Fruit fly (Drosophila melanogaster) whole organism, prepupa: ENCODE data around the gene CG15767.

Experiments
- CG10631 ChIP-seq: fragments of 200-800 bp; sonication (Bioruptor generic); optimal IDR thresholded peaks from 2 replicates; lab custom pipeline; 2016; ENCODE audit warnings: missing biosample characterization, missing genetic modification characterization
- CG11902 ChIP-seq: fragments of 200-800 bp; sonication (Bioruptor generic); optimal IDR thresholded peaks from 3 replicates; lab custom pipeline; 2016; ENCODE audit warnings: missing biosample characterization, missing genetic modification characterization
- CG15336 ChIP-seq: fragments of 200-800 bp; sonication (Bioruptor generic); IDR thresholded peaks from 2 replicates; pipeline ENCODE4 v1.3.6; 2022; ENCODE audit warnings: missing biosample characterization, missing genetic modification characterization
- CG9139 ChIP-seq: fragments of 200-800 bp; sonication (Bioruptor generic); optimal IDR thresholded peaks from 3 replicates; lab custom pipeline; 2017; ENCODE audit warnings: missing biosample characterization, mild to moderate bottlenecking, missing genetic modification characterization
- Hr38 ChIP-seq: sonication (Bioruptor generic); optimal IDR thresholded peaks from 2 replicates; lab custom pipeline; 2016; ENCODE audit warnings: missing biosample characterization, missing genetic modification characterization
- Hr39 ChIP-seq: fragments of 200-800 bp; sonication (Bioruptor generic); optimal IDR thresholded peaks from 2 replicates; lab custom pipeline; 2016; ENCODE audit warnings: missing biosample characterization, missing genetic modification characterization
- lz ChIP-seq: fragments of 200-800 bp; sonication (Bioruptor generic); optimal IDR thresholded peaks from 3 replicates; lab custom pipeline; 2016; ENCODE audit warnings: missing biosample characterization, missing genetic modification characterization

DNA sequence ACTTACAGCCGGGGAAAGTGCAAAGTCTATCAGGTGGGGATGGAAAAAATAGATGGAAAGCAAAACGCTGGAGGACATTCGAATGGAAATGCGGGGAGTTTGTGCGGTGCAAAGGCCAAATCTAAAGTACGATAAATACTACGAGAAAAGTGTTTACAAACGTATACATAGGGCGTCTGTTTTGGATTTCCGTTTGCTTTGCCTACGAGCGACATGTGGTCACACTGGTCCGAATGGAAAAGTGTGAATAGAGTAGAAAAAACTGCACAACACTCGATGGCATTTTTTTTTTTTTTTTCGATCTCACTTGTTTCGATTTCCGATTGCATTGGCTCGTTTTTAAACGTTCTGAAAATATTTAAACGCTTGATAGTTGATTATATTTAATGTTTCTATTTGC lies 50.5 kb downstream of the CG15767 start:
- no peak for TF ChIP-seq CG15336 (GFP tag; lab: Robert Waterston, UW)
- TF ChIP-seq lz (GFP tag; lab: Kevin White, UChicago), result no peak
- no peak for TF ChIP-seq CG11902 (GFP tag; lab: Kevin White, UChicago)
- no peak for TF ChIP-seq Hr39
- no peak for TF ChIP-seq CG9139 (GFP tag; lab: Kevin White, UChicago)
- no peak for TF ChIP-seq Hr38
- TF ChIP-seq CG10631, result no peak
